Fruit fly (Drosophila melanogaster) whole organism, embryonic: ENCODE measurements around the gene BNIP3.

Experiments
- Asciz ChIP-seq: fragments of 200-800 bp; sonication (Bioruptor generic); optimal IDR thresholded peaks from 2 replicates; lab custom pipeline; 2017; ENCODE audit warnings: missing biosample characterization, mild to moderate bottlenecking, missing genetic modification characterization, missing genetic modification reagents
- Blimp-1 ChIP-seq: fragments of 200-800 bp; sonication (Bioruptor generic); optimal IDR thresholded peaks from 3 replicates; lab custom pipeline; 2018; ENCODE audit warnings: missing biosample characterization, missing genetic modification characterization, mild to moderate bottlenecking, moderate library complexity, missing genetic modification reagents
- CG10366 ChIP-seq: fragments of 200-800 bp; sonication (Bioruptor generic); IDR thresholded peaks from 2 replicates; pipeline ENCODE4 v1.3.6; 2022; ENCODE audit warnings: missing biosample characterization, missing genetic modification characterization
- CG10654 ChIP-seq: fragments of 200-800 bp; sonication (Bioruptor generic); optimal IDR thresholded peaks from 2 replicates; lab custom pipeline; 2016; ENCODE audit warnings: missing biosample characterization, missing genetic modification characterization
- CG11085 ChIP-seq: fragments of 200-800 bp; sonication (Bioruptor generic); IDR thresholded peaks from 2 replicates; pipeline ENCODE4 v1.3.6; 2022; ENCODE audit warnings: missing biosample characterization, missing genetic modification characterization
- CG11504 ChIP-seq: fragments of 200-800 bp; sonication (Bioruptor generic); optimal IDR thresholded peaks from 3 replicates; lab custom pipeline; 2019; ENCODE audit warnings: missing biosample characterization, mild to moderate bottlenecking, missing genetic modification characterization, moderate library complexity
- CG11723 ChIP-seq: fragments of 200-800 bp; sonication (Bioruptor generic); optimal IDR thresholded peaks from 2 replicates; lab custom pipeline; 2017; ENCODE audit warnings: missing biosample characterization, mild to moderate bottlenecking, missing genetic modification characterization
- CG12104 ChIP-seq: fragments of 200-800 bp; sonication (Bioruptor generic); optimal IDR thresholded peaks from 3 replicates; lab custom pipeline; 2016; ENCODE audit warnings: missing biosample characterization, missing genetic modification characterization
- CG14710 ChIP-seq: fragments of 200-800 bp; sonication (Bioruptor generic); optimal IDR thresholded peaks from 3 replicates; lab custom pipeline; 2019; ENCODE audit warnings: missing biosample characterization, mild to moderate bottlenecking, missing genetic modification characterization, moderate library complexity
- CG15269 ChIP-seq: fragments of 200-800 bp; sonication (Bioruptor generic); optimal IDR thresholded peaks from 2 replicates; lab custom pipeline; 2018; ENCODE audit warnings: missing biosample characterization, mild to moderate bottlenecking, missing genetic modification characterization, moderate library complexity
- CG15696 ChIP-seq: fragments of 200-800 bp; sonication (Bioruptor generic); optimal IDR thresholded peaks from 2 replicates; lab custom pipeline; 2019; ENCODE audit warnings: missing biosample characterization, mild to moderate bottlenecking, missing genetic modification characterization, moderate library complexity
- CG17829 ChIP-seq: fragments of 200-800 bp; optimal IDR thresholded peaks from 2 replicates; lab custom pipeline; 2019; ENCODE audit warnings: missing biosample characterization, mild to moderate bottlenecking, missing genetic modification characterization, moderate library complexity
- CG6689 ChIP-seq: fragments of 200-800 bp; sonication (Bioruptor generic); IDR thresholded peaks from 2 replicates; pipeline ENCODE4 v1.3.6; 2022; ENCODE audit warnings: missing biosample characterization, missing genetic modification characterization
- CG6854 ChIP-seq: fragments of 200-800 bp; sonication (Bioruptor generic); optimal IDR thresholded peaks from 3 replicates; lab custom pipeline; 2017; ENCODE audit warnings: missing biosample characterization, mild to moderate bottlenecking, missing genetic modification characterization
- CG7786 ChIP-seq: fragments of 200-800 bp; sonication (Bioruptor generic); optimal IDR thresholded peaks from 2 replicates; lab custom pipeline; 2016; ENCODE audit warnings: missing biosample characterization, missing genetic modification characterization
- CG8089 ChIP-seq: fragments of 200-800 bp; sonication (Bioruptor generic); optimal IDR thresholded peaks from 3 replicates; lab custom pipeline; 2016; ENCODE audit warnings: missing biosample characterization, missing genetic modification characterization
- CG8388 ChIP-seq: fragments of 200-800 bp; sonication (Bioruptor generic); optimal IDR thresholded peaks from 2 replicates; lab custom pipeline; 2019; ENCODE audit warnings: missing biosample characterization, mild to moderate bottlenecking, missing genetic modification characterization, moderate library complexity
- CG8924 ChIP-seq: fragments of 200-800 bp; optimal IDR thresholded peaks from 3 replicates; lab custom pipeline; 2019; ENCODE audit warnings: missing biosample characterization, mild to moderate bottlenecking, missing genetic modification characterization, moderate library complexity
- ERR ChIP-seq: fragments of 200-800 bp; sonication (Bioruptor generic); optimal IDR thresholded peaks from 2 replicates; lab custom pipeline; 2016; ENCODE audit warnings: missing biosample characterization, missing genetic modification characterization
- Gsc ChIP-seq: fragments of 200-800 bp; sonication (Bioruptor generic); IDR thresholded peaks from 2 replicates; pipeline ENCODE4 v1.3.6; 2022; ENCODE audit warnings: missing biosample characterization, missing genetic modification characterization
- Hey ChIP-seq: fragments of 200-800 bp; sonication (Bioruptor generic); optimal IDR thresholded peaks from 3 replicates; lab custom pipeline; 2018; ENCODE audit warnings: missing biosample characterization, mild to moderate bottlenecking, missing genetic modification characterization
- Hr78 ChIP-seq, 2 experiments: fragments of 200-800 bp in 1 of 2; fragments of >200 bp in 1 of 2; sonication (Bioruptor generic) in 1 of 2; optimal IDR thresholded peaks; 2 replicates each; lab custom pipeline; 2017 to 2019; ENCODE audit warnings: missing biosample characterization in 2 of 2, missing genetic modification characterization in 2 of 2, mild to moderate bottlenecking in 1 of 2, moderate library complexity in 1 of 2
- Mad ChIP-seq: fragments of 200-800 bp; sonication (Bioruptor generic); optimal IDR thresholded peaks from 2 replicates; lab custom pipeline; 2016; ENCODE audit warnings: missing biosample characterization, missing genetic modification characterization
- Neu2 ChIP-seq: fragments of 200-800 bp; sonication (Bioruptor generic); optimal IDR thresholded peaks from 3 replicates; lab custom pipeline; 2016; ENCODE audit warnings: missing biosample characterization, missing genetic modification characterization, borderline replicate concordance
- Nf-YA ChIP-seq: fragments of 200-800 bp; sonication (Bioruptor generic); IDR thresholded peaks from 2 replicates; pipeline ENCODE4 v1.3.6; 2022; ENCODE audit warnings: missing biosample characterization, missing genetic modification characterization
- Sox102F ChIP-seq: fragments of 200-800 bp; sonication (Bioruptor generic); optimal IDR thresholded peaks from 2 replicates; lab custom pipeline; 2018; ENCODE audit warnings: missing biosample characterization, mild to moderate bottlenecking, missing genetic modification characterization, moderate library complexity
- Xbp1 ChIP-seq: fragments of 200-800 bp; sonication (Bioruptor generic); optimal IDR thresholded peaks from 3 replicates; lab custom pipeline; 2016; ENCODE audit warnings: missing biosample characterization, mild to moderate bottlenecking, missing genetic modification characterization
- YL-1 ChIP-seq: fragments of 200-800 bp; sonication (Bioruptor generic); optimal IDR thresholded peaks from 3 replicates; lab custom pipeline; 2017; ENCODE audit warnings: missing biosample characterization, mild to moderate bottlenecking, missing genetic modification characterization
- ase ChIP-seq: fragments of 200-800 bp; sonication (Bioruptor generic); IDR thresholded peaks from 3 replicates; pipeline ENCODE4 v1.3.6; 2022; ENCODE audit warnings: missing biosample characterization, missing genetic modification characterization
- bsh ChIP-seq, 2 experiments: fragments of 200-800 bp; sonication (Bioruptor generic); optimal IDR thresholded peaks; 2 replicates each; lab custom pipeline; 2017 to 2018; ENCODE audit warnings: mild to moderate bottlenecking in 2 of 2, missing biosample characterization in 2 of 2, missing genetic modification characterization in 2 of 2, moderate library complexity in 1 of 2
- cas ChIP-seq: fragments of 200-800 bp; sonication (Bioruptor generic); IDR thresholded peaks from 2 replicates; pipeline ENCODE4 v1.3.6; 2022; ENCODE audit warnings: missing biosample characterization, missing genetic modification characterization
- cato ChIP-seq: fragments of 200-800 bp; sonication (Bioruptor generic); optimal IDR thresholded peaks from 2 replicates; lab custom pipeline; 2016; ENCODE audit warnings: missing biosample characterization, missing genetic modification characterization, borderline replicate concordance
- crc ChIP-seq: fragments of 200-800 bp; sonication (Bioruptor generic); optimal IDR thresholded peaks from 2 replicates; lab custom pipeline; 2016; ENCODE audit warnings: missing biosample characterization, missing genetic modification characterization
- dan ChIP-seq: fragments of 200-800 bp; sonication (Bioruptor generic); IDR thresholded peaks from 2 replicates; pipeline ENCODE4 v1.3.6; 2022; ENCODE audit warnings: missing biosample characterization, missing genetic modification characterization
- esg ChIP-seq: fragments of 200-800 bp; sonication (Bioruptor generic); conservative IDR thresholded peaks from 2 replicates; pipeline ENCODE4 v1.3.6; 2022; ENCODE audit warnings: missing biosample characterization, missing genetic modification characterization
- gem ChIP-seq: fragments of 200-800 bp; sonication (Bioruptor generic); optimal IDR thresholded peaks from 2 replicates; lab custom pipeline; 2019; ENCODE audit warnings: missing biosample characterization, mild to moderate bottlenecking, missing genetic modification characterization, moderate library complexity
- gsb ChIP-seq: fragments of 200-800 bp; sonication (Bioruptor generic); IDR thresholded peaks from 2 replicates; pipeline ENCODE4 v1.3.6; 2022; ENCODE audit warnings: missing biosample characterization, missing genetic modification characterization
- hb ChIP-seq: fragments of 200-800 bp; sonication (Bioruptor generic); IDR thresholded peaks from 3 replicates; pipeline ENCODE4 v1.3.6; 2022; ENCODE audit warnings: missing biosample characterization, missing genetic modification characterization; ENCODE audit not compliant: partially characterized antibody
- hbn ChIP-seq: fragments of 200-800 bp; sonication (Bioruptor generic); IDR thresholded peaks from 2 replicates; pipeline ENCODE4 v1.3.6; 2022; ENCODE audit warnings: missing biosample characterization, missing genetic modification characterization; ENCODE audit not compliant: partially characterized antibody
- kay ChIP-seq: fragments of 200-800 bp; sonication (Bioruptor generic); optimal IDR thresholded peaks from 2 replicates; lab custom pipeline; 2016; ENCODE audit warnings: missing biosample characterization, missing genetic modification characterization
- knrl ChIP-seq: fragments of 200-800 bp; sonication (Bioruptor generic); IDR thresholded peaks from 3 replicates; pipeline ENCODE4 v1.3.6; 2022; ENCODE audit warnings: missing biosample characterization, missing genetic modification characterization; ENCODE audit not compliant: partially characterized antibody
- psq ChIP-seq: fragments of 200-800 bp; sonication (Bioruptor generic); optimal IDR thresholded peaks from 2 replicates; lab custom pipeline; 2017; ENCODE audit warnings: missing biosample characterization, missing genetic modification characterization
- sd ChIP-seq: fragments of 200-800 bp; sonication (Bioruptor generic); optimal IDR thresholded peaks from 3 replicates; lab custom pipeline; 2018; ENCODE audit warnings: missing biosample characterization, mild to moderate bottlenecking, missing genetic modification characterization, moderate library complexity
- so ChIP-seq: fragments of 200-800 bp; sonication (Bioruptor generic); IDR thresholded peaks from 3 replicates; pipeline ENCODE4 v1.3.6; 2022; ENCODE audit warnings: missing biosample characterization, missing genetic modification characterization
- sob ChIP-seq: fragments of 200-800 bp; sonication (Bioruptor generic); IDR thresholded peaks from 2 replicates; pipeline ENCODE4 v1.3.6; 2022; ENCODE audit warnings: missing biosample characterization, missing genetic modification characterization
- tll ChIP-seq, 2 experiments: fragments of 200-800 bp in 1 of 2; fragments of >200 bp in 1 of 2; sonication (Bioruptor generic) in 1 of 2; optimal IDR thresholded peaks; 2 replicates each; lab custom pipeline; 2017 to 2019; ENCODE audit warnings: missing biosample characterization in 2 of 2, missing genetic modification characterization in 2 of 2, mild to moderate bottlenecking in 1 of 2, moderate library complexity in 1 of 2
- ttk ChIP-seq: fragments of 200-800 bp; sonication (Bioruptor generic); IDR thresholded peaks from 2 replicates; pipeline ENCODE4 v2.1.2; 2022; ENCODE audit warnings: missing biosample characterization, missing genetic modification characterization
- tx ChIP-seq: fragments of 200-800 bp; sonication (Bioruptor generic); optimal IDR thresholded peaks from 2 replicates; lab custom pipeline; 2016; ENCODE audit warnings: missing biosample characterization, missing genetic modification characterization

The BNIP3 gene

dm6 chr3L:20509121-20509934 lies 9.9 kb downstream of the BNIP3 start (continued):
- TF ChIP-seq so (GFP tag; lab: Robert Waterston, UW) (no peak), CG6854 (GFP tag; lab: Kevin White, UChicago) (peak; percentile 67), Asciz (peak; percentile 85), Blimp-1 (peak; percentile 65), psq (GFP tag; lab: Kevin White, UChicago) (peak; percentile 74), CG17829 (tag; lab: Kevin White, UChicago) (peak; percentile 81), esg (GFP tag; lab: Robert Waterston, UW) (peak; percentile 37; the same call in 1 of the 2 replicates), CG11085 (GFP tag; lab: Robert Waterston, UW) (no peak), YL-1 (GFP tag; lab: Kevin White, UChicago) (peak; percentile 40), dan (GFP tag; lab: Robert Waterston, UW) (no peak), hbn (GFP tag; lab: Robert Waterston, UW) (no peak), gsb (GFP tag; lab: Robert Waterston, UW) (no peak), CG7786 (peak; percentile 69), tll (GFP tag; optimal IDR thresholded peaks at IDR 0.05; lab: Kevin White, UChicago) (no peak), CG11504 (tag; lab: Kevin White, UChicago) (peak; percentile 85), Neu2 (GFP tag; lab: Kevin White, UChicago) (no peak), CG11723 (peak; percentile 41), ttk (GFP tag; lab: Robert Waterston, UW) (peak; percentile 13; the same call in 1 of the 2 replicates), tx (GFP tag; lab: Kevin White, UChicago) (peak; percentile 21), Nf-YA (GFP tag; lab: Robert Waterston, UW) (no peak), Hr78 (GFP tag; optimal IDR thresholded peaks at IDR 0.05; lab: Kevin White, UChicago) (peak in 1 of 2 experiments; percentile 75), sob (GFP tag; lab: Robert Waterston, UW) (peak; percentile 39; the same call in 1 of the 2 replicates), Sox102F (peak; percentile 72), Gsc (GFP tag; lab: Robert Waterston, UW) (no peak), knrl (GFP tag; lab: Robert Waterston, UW) (no peak), crc (GFP tag; lab: Kevin White, UChicago) (peak; percentile 47), Hey (tag; lab: Kevin White, UChicago) (no peak), CG8388 (GFP tag; lab: Kevin White, UChicago) (peak; percentile 66), CG12104 (GFP tag; lab: Kevin White, UChicago) (peak; percentile 77), sd (tag; lab: Kevin White, UChicago) (peak; percentile 49), Xbp1 (GFP tag; lab: Kevin White, UChicago) (peak; percentile 75), ERR (GFP tag; lab: Kevin White, UChicago) (peak; percentile 52), CG15269 (tag; lab: Kevin White, UChicago) (peak; percentile 82), CG8089 (GFP tag; lab: Kevin White, UChicago) (peak; percentile 50), CG8924 (tag; lab: Kevin White, UChicago) (peak; percentile 90), gem (tag; lab: Kevin White, UChicago) (peak; percentile 89), CG10366 (GFP tag; lab: Robert Waterston, UW) (peak; percentile 23), CG10654 (GFP tag; lab: Kevin White, UChicago) (peak; percentile 40), Mad (GFP tag; lab: Kevin White, UChicago) (peak; percentile 56), hb (GFP tag; lab: Robert Waterston, UW) (no peak), CG15696 (tag; lab: Kevin White, UChicago) (peak; percentile 62), CG14710 (tag; lab: Kevin White, UChicago) (peak; percentile 78), kay (no peak), CG6689 (GFP tag; lab: Robert Waterston, UW) (no peak), cas (GFP tag; lab: Robert Waterston, UW) (no peak), ase (GFP tag; lab: Robert Waterston, UW) (no peak), bsh (GFP tag; optimal IDR thresholded peaks at IDR 0.05; lab: Kevin White, UChicago) (peak; percentile 69 to 82), cato (GFP tag; lab: Kevin White, UChicago) (peak; percentile 17)
